Worm (Caenorhabditis elegans) whole organism, young adult: Measurements from ENCODE around the gene T05C12.1.

Experiments used
- B0019.2 ChIP-seq: fragments of 200-800 bp; sonication (Bioruptor generic); conservative IDR thresholded peaks from 2 replicates; pipeline ENCODE4 v1.3.6; 2022; ENCODE audit warnings: missing genetic modification reagents, missing genetic modification characterization, missing compliant biosample characterization
- F22D6.2 ChIP-seq: sonication (generic microtip); optimal IDR thresholded peaks from 2 replicates; lab custom pipeline; 2016; ENCODE audit warnings: mild to moderate bottlenecking, missing genetic modification characterization, missing compliant biosample characterization
- F23B12.7 ChIP-seq: sonication (generic microtip); optimal IDR thresholded peaks from 2 replicates; lab custom pipeline; 2017; ENCODE audit warnings: missing genetic modification characterization, mild to moderate bottlenecking, missing compliant biosample characterization, antibody characterized with exemption, moderate library complexity; ENCODE audit not compliant: insufficient read depth
- F49E8.2 ChIP-seq: sonication (generic microtip); optimal IDR thresholded peaks from 3 replicates; lab custom pipeline; 2017; ENCODE audit warnings: missing genetic modification characterization, mild to moderate bottlenecking, missing compliant biosample characterization, antibody characterized with exemption, moderate library complexity; ENCODE audit not compliant: insufficient read depth
- F52B5.7 ChIP-seq: sonication (generic microtip); optimal IDR thresholded peaks from 2 replicates; lab custom pipeline; 2016; ENCODE audit warnings: mild to moderate bottlenecking, missing genetic modification characterization, missing compliant biosample characterization
- K12H6.12 ChIP-seq: fragments of 200-800 bp; sonication (Bioruptor generic); optimal IDR thresholded peaks from 2 replicates; lab custom pipeline; 2018; ENCODE audit warnings: mild to moderate bottlenecking, missing genetic modification characterization, missing compliant biosample characterization
- Y53F4B.3 ChIP-seq: fragments of 200-800 bp; sonication (Bioruptor generic); IDR thresholded peaks from 2 replicates; pipeline ENCODE4 v1.3.6; 2022; ENCODE audit warnings: missing genetic modification reagents, missing genetic modification characterization, missing compliant biosample characterization
- Y67H2A.10 ChIP-seq: fragments of 200-800 bp; sonication (Bioruptor generic); conservative IDR thresholded peaks from 2 replicates; pipeline ENCODE4 v1.3.6; 2022; ENCODE audit warnings: missing genetic modification reagents, missing genetic modification characterization, missing compliant biosample characterization
- Y95B8A.8 ChIP-seq: fragments of 200-800 bp; sonication (Bioruptor generic); IDR thresholded peaks from 2 replicates; pipeline ENCODE4 v1.3.6; 2022; ENCODE audit warnings: missing genetic modification reagents, missing genetic modification characterization, missing compliant biosample characterization
- ZK185.1 ChIP-seq: sonication (generic microtip); optimal IDR thresholded peaks from 2 replicates; lab custom pipeline; 2016; ENCODE audit warnings: mild to moderate bottlenecking, missing genetic modification characterization, missing compliant biosample characterization; ENCODE audit not compliant: poor library complexity, severe bottlenecking
- attf-5 ChIP-seq: fragments of 200-800 bp; sonication (Bioruptor generic); optimal IDR thresholded peaks from 2 replicates; lab custom pipeline; 2018; ENCODE audit warnings: mild to moderate bottlenecking, missing genetic modification characterization, missing compliant biosample characterization
- bed-1 ChIP-seq: fragments of 200-800 bp; sonication (Bioruptor generic); IDR thresholded peaks from 2 replicates; pipeline ENCODE4 v1.3.6; 2022; ENCODE audit warnings: missing genetic modification reagents, missing genetic modification characterization, missing compliant biosample characterization
- cebp-1 ChIP-seq, 2 experiments: fragments of 200-800 bp in 1 of 2; sonication (Bioruptor generic) in 1 of 2; sonication (generic microtip) in 1 of 2; IDR thresholded peaks in 1 of 2; optimal IDR thresholded peaks in 1 of 2; 2 replicates each; pipeline versions ENCODE4 v1.3.6 to Lab custom; 2017 to 2022; ENCODE audit warnings: missing compliant biosample characterization in 2 of 2, missing genetic modification characterization in 2 of 2, mild to moderate bottlenecking in 1 of 2, missing genetic modification reagents in 1 of 2, moderate library complexity in 1 of 2
- cebp-2 ChIP-seq: fragments of 200-800 bp; sonication (Bioruptor generic); IDR thresholded peaks from 2 replicates; pipeline ENCODE4 v1.3.6; 2022; ENCODE audit warnings: missing genetic modification characterization, missing compliant biosample characterization
- ceh-100 ChIP-seq: fragments of 200-800 bp; sonication (Bioruptor generic); IDR thresholded peaks from 2 replicates; pipeline ENCODE4 v1.3.6; 2022; ENCODE audit warnings: missing genetic modification reagents, missing genetic modification characterization, missing compliant biosample characterization
- ceh-27 ChIP-seq: fragments of 200-800 bp; sonication (Bioruptor generic); optimal IDR thresholded peaks from 2 replicates; lab custom pipeline; 2018; ENCODE audit warnings: mild to moderate bottlenecking, missing genetic modification characterization, moderate library complexity, missing compliant biosample characterization
- die-1 ChIP-seq: sonication (generic microtip); optimal IDR thresholded peaks from 2 replicates; lab custom pipeline; 2016; ENCODE audit warnings: missing genotype, mild to moderate bottlenecking, missing genetic modification characterization, missing compliant biosample characterization
- dpff-1 ChIP-seq: sonication (generic microtip); optimal IDR thresholded peaks from 2 replicates; lab custom pipeline; 2017; ENCODE audit warnings: mild to moderate bottlenecking, missing genetic modification characterization, missing compliant biosample characterization
- dpl-1 ChIP-seq: fragments of 150-350 bp; optimal IDR thresholded peaks from 2 replicates; lab custom pipeline; 2014; ENCODE audit warnings: missing biosample characterization, missing genetic modification reagents, missing genetic modification characterization
- efl-1 ChIP-seq: fragments of 150-350 bp; optimal IDR thresholded peaks from 2 replicates; lab custom pipeline; 2014; ENCODE audit warnings: missing biosample characterization, missing genetic modification reagents, missing genetic modification characterization
- egl-44 ChIP-seq: fragments of 200-800 bp; sonication (Bioruptor generic); IDR thresholded peaks from 2 replicates; pipeline ENCODE4 v1.3.6; 2022; ENCODE audit warnings: missing genetic modification reagents, missing genetic modification characterization, missing compliant biosample characterization
- ets-4 ChIP-seq: fragments of 200-800 bp; sonication (Bioruptor generic); optimal IDR thresholded peaks from 2 replicates; lab custom pipeline; 2018; ENCODE audit warnings: mild to moderate bottlenecking, missing genetic modification characterization, missing compliant biosample characterization
- hrde-1 ChIP-seq: sonication (generic microtip); optimal IDR thresholded peaks from 2 replicates; lab custom pipeline; 2016; ENCODE audit warnings: missing genetic modification characterization, mild to moderate bottlenecking, missing compliant biosample characterization, moderate library complexity, missing genotype, missing genetic modification reagents, borderline replicate concordance
- hsf-1 ChIP-seq: fragments of 200-800 bp; sonication (Bioruptor generic); IDR thresholded peaks from 2 replicates; pipeline ENCODE4 v1.3.6; 2022; ENCODE audit warnings: missing genetic modification reagents, missing genetic modification characterization, missing compliant biosample characterization
- let-526 ChIP-seq: fragments of 200-800 bp; sonication (Bioruptor generic); IDR thresholded peaks from 2 replicates; pipeline ENCODE4 v1.3.6; 2022; ENCODE audit warnings: missing genetic modification reagents, missing genetic modification characterization, missing compliant biosample characterization
- let-607 ChIP-seq, 2 experiments: fragments of 200-800 bp in 1 of 2; sonication (Bioruptor generic) in 1 of 2; sonication (generic microtip) in 1 of 2; optimal IDR thresholded peaks; 2 replicates each; lab custom pipeline; 2016 to 2018; ENCODE audit warnings: mild to moderate bottlenecking in 2 of 2, missing compliant biosample characterization in 2 of 2, missing genetic modification characterization in 2 of 2, moderate library complexity in 2 of 2, missing genotype in 1 of 2
- lin-26 ChIP-seq: fragments of 200-800 bp; sonication (Bioruptor generic); IDR thresholded peaks from 2 replicates; pipeline ENCODE4 v1.3.6; 2022; ENCODE audit warnings: missing genetic modification reagents, missing genetic modification characterization, missing compliant biosample characterization
- lir-1 ChIP-seq: fragments of 200-800 bp; sonication (Bioruptor generic); conservative IDR thresholded peaks from 2 replicates; pipeline ENCODE4 v1.3.6; 2022; ENCODE audit warnings: missing genetic modification reagents, missing genetic modification characterization, missing compliant biosample characterization
- madf-3 ChIP-seq: fragments of 200-800 bp; sonication (Bioruptor generic); IDR thresholded peaks from 2 replicates; pipeline ENCODE4 v1.3.6; 2022; ENCODE audit warnings: missing genetic modification reagents, missing genetic modification characterization, missing compliant biosample characterization
- nhr-120 ChIP-seq: fragments of 200-800 bp; sonication (Bioruptor generic); IDR thresholded peaks from 2 replicates; pipeline ENCODE4 v1.3.6; 2022; ENCODE audit warnings: missing genetic modification characterization, missing compliant biosample characterization
- nhr-80 ChIP-seq: sonication (generic microtip); optimal IDR thresholded peaks from 2 replicates; lab custom pipeline; 2016; ENCODE audit warnings: missing genetic modification characterization, missing compliant biosample characterization
- pbrm-1 ChIP-seq: fragments of 200-800 bp; sonication (Bioruptor generic); IDR thresholded peaks from 2 replicates; pipeline ENCODE4 v1.3.6; 2022; ENCODE audit warnings: missing genetic modification reagents, missing genetic modification characterization, missing compliant biosample characterization
- pha-4 ChIP-seq: fragments of 150-350 bp; sonication (generic microtip); optimal IDR thresholded peaks from 2 replicates; lab custom pipeline; 2014; ENCODE audit warnings: missing biosample characterization, missing genetic modification reagents, missing genetic modification characterization
- sdz-38 ChIP-seq: sonication (generic microtip); optimal IDR thresholded peaks from 2 replicates; lab custom pipeline; 2016; ENCODE audit warnings: missing genotype, missing genetic modification characterization, missing compliant biosample characterization
- sea-2 ChIP-seq: fragments of 200-800 bp; sonication (Bioruptor generic); IDR thresholded peaks from 2 replicates; pipeline ENCODE4 v1.3.6; 2022; ENCODE audit warnings: missing genetic modification characterization, missing compliant biosample characterization
- snpc-1.1 ChIP-seq: sonication (generic microtip); optimal IDR thresholded peaks from 2 replicates; lab custom pipeline; 2017; ENCODE audit warnings: missing genetic modification characterization, mild to moderate bottlenecking, missing compliant biosample characterization, antibody characterized with exemption, moderate library complexity, missing genotype, missing genetic modification reagents; ENCODE audit not compliant: insufficient read depth
- snpc-4 ChIP-seq, 5 experiments: fragments of 150-350 bp in 1 of 5; sonication (generic microtip) in 4 of 5; optimal IDR thresholded peaks; 2 replicates each; lab custom pipeline; 2014 to 2018; ENCODE audit warnings: missing genetic modification characterization in 5 of 5, missing biosample characterization in 3 of 5, antibody characterized with exemption in 2 of 5, mild to moderate bottlenecking in 2 of 5, missing compliant biosample characterization in 2 of 5, missing genotype in 2 of 5, moderate library complexity in 2 of 5, missing genetic modification reagents in 1 of 5
- sptf-2 ChIP-seq: fragments of 200-800 bp; sonication (Bioruptor generic); optimal IDR thresholded peaks from 2 replicates; lab custom pipeline; 2018; ENCODE audit warnings: mild to moderate bottlenecking, missing genetic modification characterization, missing compliant biosample characterization
- tbp1 ChIP-seq: fragments of 200-800 bp; sonication (Bioruptor generic); optimal IDR thresholded peaks from 2 replicates; lab custom pipeline; 2018; ENCODE audit warnings: mild to moderate bottlenecking, missing genetic modification characterization, missing compliant biosample characterization
- xnd-1 ChIP-seq: sonication (generic microtip); optimal IDR thresholded peaks from 2 replicates; lab custom pipeline; 2016; ENCODE audit warnings: missing genotype, missing genetic modification reagents, missing genetic modification characterization, missing compliant biosample characterization
- zfh-2 ChIP-seq: fragments of 200-800 bp; sonication (Bioruptor generic); conservative IDR thresholded peaks from 2 replicates; pipeline ENCODE4 v1.3.6; 2022; ENCODE audit warnings: missing genetic modification reagents, missing genetic modification characterization, missing compliant biosample characterization
- zim-3 ChIP-seq: sonication (generic microtip); optimal IDR thresholded peaks from 2 replicates; lab custom pipeline; 2017; ENCODE audit warnings: mild to moderate bottlenecking, missing genetic modification characterization, moderate library complexity, missing compliant biosample characterization
- ztf-18 ChIP-seq: sonication (generic microtip); optimal IDR thresholded peaks from 2 replicates; lab custom pipeline; 2016; ENCODE audit warnings: missing genotype, mild to moderate bottlenecking, missing genetic modification characterization, missing compliant biosample characterization
- ztf-26 ChIP-seq: sonication (generic microtip); optimal IDR thresholded peaks from 2 replicates; lab custom pipeline; 2017; ENCODE audit warnings: missing genetic modification characterization, missing compliant biosample characterization

The T05C12.1 gene

DNA sequence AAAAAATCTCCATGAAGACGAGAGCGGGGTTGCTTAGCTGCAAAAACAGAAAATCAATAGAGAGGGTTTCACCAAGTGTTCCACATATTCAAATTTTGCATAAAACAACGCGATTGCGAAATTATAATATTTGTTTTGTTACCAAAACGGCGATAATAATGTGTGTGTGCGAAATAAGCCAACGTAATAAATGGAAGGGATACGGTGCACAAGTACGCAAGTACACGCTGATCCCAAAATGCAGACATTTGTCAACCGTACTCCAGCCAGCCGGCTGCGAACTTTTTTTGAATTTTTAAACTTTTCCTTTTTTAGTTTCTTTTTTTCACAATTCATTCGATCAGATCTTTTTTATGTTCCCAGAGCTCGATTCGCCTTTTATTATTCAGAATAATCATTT, 48.6 kb upstream of the T05C12.1 start, which contains the start of gene ire-1 (continued):
- TF ChIP-seq ets-4 (GFP tag; lab: Kevin White, UChicago): no peak
- TF ChIP-seq pha-4 (tag; lab: Kevin White, UChicago): peak; percentile 73
- TF ChIP-seq F49E8.2: peak; percentile 63
- no peak for TF ChIP-seq egl-44
- TF ChIP-seq dpl-1 (GFP tag; lab: Kevin White, UChicago): peak; percentile 3
- no peak for TF ChIP-seq nhr-120
- TF ChIP-seq ztf-18 (tag; lab: Kevin White, UChicago): peak; percentile 28
- no peak for TF ChIP-seq sea-2 (GFP tag; lab: Robert Waterston, UW)
- TF ChIP-seq sptf-2 (GFP tag; lab: Kevin White, UChicago): no peak
- TF ChIP-seq let-526 (GFP tag; lab: Robert Waterston, UW): no peak
- TF ChIP-seq madf-3 (GFP tag; lab: Robert Waterston, UW): no peak
- TF ChIP-seq efl-1: no peak
- no peak for TF ChIP-seq hrde-1 (tag; lab: Kevin White, UChicago)
- no peak for TF ChIP-seq lir-1 (GFP tag; lab: Robert Waterston, UW)
- TF ChIP-seq xnd-1 (tag; lab: Kevin White, UChicago): no peak
- TF ChIP-seq Y95B8A.8: peak; percentile 47; the same call in 1 of the 2 replicates
- TF ChIP-seq die-1 (tag; lab: Kevin White, UChicago): no peak
- TF ChIP-seq pbrm-1: no peak
- TF ChIP-seq zim-3 (tag; lab: Kevin White, UChicago): no peak
- no peak for TF ChIP-seq zfh-2
- no peak for TF ChIP-seq dpff-1 (tag; lab: Kevin White, UChicago)
- TF ChIP-seq snpc-1.1 (tag; lab: Kevin White, UChicago): no peak
- peak; percentile 64 for TF ChIP-seq F23B12.7 (tag; lab: Kevin White, UChicago)
- no peak for TF ChIP-seq cebp-2 (GFP tag; lab: Robert Waterston, UW)
- TF ChIP-seq ztf-26 (tag; lab: Kevin White, UChicago): no peak
- TF ChIP-seq F22D6.2: no peak
- peak; percentile 82 for TF ChIP-seq cebp-1 (GFP tag; IDR thresholded peaks at IDR 0.05; lab: Robert Waterston, UW)
- peak; percentile 92 for TF ChIP-seq cebp-1 (tag; optimal IDR thresholded peaks at IDR 0.05; lab: Kevin White, UChicago)
- no peak for TF ChIP-seq snpc-4 (GFP tag; optimal IDR thresholded peaks at IDR 0.05; lab: Kevin White, UChicago)
- peak in 1 of 4 experiments; percentile 55 for TF ChIP-seq snpc-4 (tag; optimal IDR thresholded peaks at IDR 0.05; lab: Kevin White, UChicago)
- TF ChIP-seq lin-26 (GFP tag; lab: Robert Waterston, UW): no peak
- TF ChIP-seq Y53F4B.3 (GFP tag; lab: Robert Waterston, UW): no peak
- peak; percentile 74 for TF ChIP-seq attf-5
- peak; percentile 37 for TF ChIP-seq ZK185.1 (tag; lab: Kevin White, UChicago)

DNA sequence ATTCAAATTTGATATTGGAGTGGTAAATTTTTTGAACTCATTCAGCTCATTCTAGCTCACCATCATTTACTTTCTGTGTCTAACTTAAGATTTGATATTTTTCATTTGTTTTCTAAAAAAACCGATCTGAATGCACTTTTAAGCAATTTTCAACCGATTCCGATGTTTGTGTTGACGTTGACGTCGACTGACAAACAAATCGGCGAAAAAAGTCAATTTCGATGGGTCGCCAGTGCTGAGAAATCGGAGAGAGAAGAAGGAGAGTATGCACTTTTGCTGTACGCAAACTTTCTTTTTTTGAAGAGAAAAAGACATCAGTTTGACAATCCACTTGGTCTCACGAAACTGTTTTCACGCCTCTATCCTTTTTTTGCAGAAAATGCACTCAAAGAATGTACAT, 48.0 kb upstream of the T05C12.1 start:
- TF ChIP-seq ceh-100 (GFP tag; lab: Robert Waterston, UW): no peak
- TF ChIP-seq ztf-18 (tag; lab: Kevin White, UChicago): no peak
- TF ChIP-seq B0019.2 (GFP tag; lab: Robert Waterston, UW): no peak
- TF ChIP-seq ZK185.1 (tag; lab: Kevin White, UChicago): no peak
- TF ChIP-seq sdz-38 (tag; lab: Kevin White, UChicago): no peak

DNA sequence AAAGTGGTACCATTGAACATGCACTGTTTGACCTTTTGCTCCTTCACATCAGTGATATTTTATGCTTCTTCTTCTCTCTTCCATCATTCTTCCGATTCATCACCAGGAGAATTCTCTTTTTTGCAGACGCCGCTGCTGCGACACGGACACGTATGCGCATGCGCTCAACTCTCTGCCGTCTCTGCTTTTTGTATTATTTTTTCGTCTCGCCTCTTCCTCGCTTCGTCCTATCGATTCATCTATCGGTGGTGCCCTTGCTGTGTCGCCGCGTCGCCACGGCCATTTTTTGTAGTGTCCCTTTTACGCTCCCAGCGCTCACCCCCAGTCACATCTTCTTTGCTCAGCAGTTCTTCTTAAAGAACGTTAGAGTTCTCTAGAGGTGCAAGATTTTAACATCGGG, 47.3 kb upstream of the T05C12.1 start:
- TF ChIP-seq cebp-1 (GFP tag; IDR thresholded peaks at IDR 0.05; lab: Robert Waterston, UW) (no peak), cebp-1 (tag; optimal IDR thresholded peaks at IDR 0.05; lab: Kevin White, UChicago) (peak; percentile 57), hrde-1 (tag; lab: Kevin White, UChicago) (no peak), snpc-4 (GFP tag; optimal IDR thresholded peaks at IDR 0.05; lab: Kevin White, UChicago) (no peak), snpc-4 (tag; optimal IDR thresholded peaks at IDR 0.05; lab: Kevin White, UChicago) (no peak), K12H6.12 (tag; lab: Kevin White, UChicago) (peak; percentile 27), ceh-27 (GFP tag; lab: Kevin White, UChicago) (peak; percentile 21), tbp1 (GFP tag; lab: Kevin White, UChicago) (peak; percentile 24), zfh-2 (peak; percentile 83), bed-1 (GFP tag; lab: Robert Waterston, UW) (no peak), nhr-80 (tag; lab: Kevin White, UChicago) (peak; percentile 4), Y67H2A.10 (GFP tag; lab: Robert Waterston, UW) (no peak), ceh-100 (GFP tag; lab: Robert Waterston, UW) (peak; percentile 37; the same call in 1 of the 2 replicates), let-607 (tag; optimal IDR thresholded peaks at IDR 0.05; lab: Kevin White, UChicago) (peak; percentile 4 to 17), F52B5.7 (tag; lab: Kevin White, UChicago) (no peak), hsf-1 (no peak)
